Worm (Caenorhabditis elegans): ENCODE measurements around the gene srj-39.

Gene srj-39

ce11 chrV:4114627-4115026, 10.2 kb downstream of the srj-39 start, which contains the start of gene srw-133:
Gene srw-133, minus strand, starts transcription at chrV:4114727.
- TF ChIP-seq gmeb-2 (tag; optimal IDR thresholded peaks at IDR 0.05) (no peak), Y22D7AL.16 (tag; optimal IDR thresholded peaks at IDR 0.05) (no peak), fax-1 (tag; optimal IDR thresholded peaks at IDR 0.05) (no peak), ceh-6 (GFP tag; optimal IDR thresholded peaks at IDR 0.05) (no peak)

ce11 chrV:4116071-4116470, 11.7 kb downstream of the srj-39 start, which contains the start of gene T05B4.8:
Gene T05B4.8, minus strand, starts transcription at chrV:4116171.
- TF ChIP-seq nfya-1 (tag; optimal IDR thresholded peaks at IDR 0.05): no peak
- TF ChIP-seq K02D7.2 (tag; optimal IDR thresholded peaks at IDR 0.05): no peak
- TF ChIP-seq ceh-30 (tag; optimal IDR thresholded peaks at IDR 0.05): no peak
- TF ChIP-seq fkh-10 (GFP tag; optimal IDR thresholded peaks at IDR 0.05): no peak
- TF ChIP-seq tbx-7 (tag; optimal IDR thresholded peaks at IDR 0.05): no peak
- no peak for TF ChIP-seq hlh-6 (tag; optimal IDR thresholded peaks at IDR 0.05)
- TF ChIP-seq che-1 (tag; optimal IDR thresholded peaks at IDR 0.05): no peak
- no peak for TF ChIP-seq fax-1 (tag; optimal IDR thresholded peaks at IDR 0.05)

- TF ChIP-seq eyg-1 (tag; optimal IDR thresholded peaks at IDR 0.05): no peak
- no peak for TF ChIP-seq nfya-1 (tag; optimal IDR thresholded peaks at IDR 0.05)
- TF ChIP-seq syd-9 (tag; optimal IDR thresholded peaks at IDR 0.05): no peak
- no peak for TF ChIP-seq sox-2 (GFP tag; IDR thresholded peaks at IDR 0.05)
- no peak for TF ChIP-seq ama-1 (optimal IDR thresholded peaks at IDR 0.05)
- TF ChIP-seq elt-2 (tag; optimal IDR thresholded peaks at IDR 0.05): no peak
- TF ChIP-seq hlh-30 (tag; optimal IDR thresholded peaks at IDR 0.05; ENCODE audit: insufficient read depth): no peak
Observed at ce11 chrV:4118332-4118731, 13.9 kb downstream of the srj-39 start, which contains the start of gene T05B4.9. Gene T05B4.9, minus strand, starts transcription at chrV:4118432.

- no peak for TF ChIP-seq F13H6.1 (tag; optimal IDR thresholded peaks at IDR 0.05)
- no peak for TF ChIP-seq K09A11.1 (tag; optimal IDR thresholded peaks at IDR 0.05; ENCODE audit: insufficient read depth)
- no peak for TF ChIP-seq C38D4.7 (GFP tag; optimal IDR thresholded peaks at IDR 0.05)
- TF ChIP-seq unc-3 (GFP tag; conservative IDR thresholded peaks at IDR 0.05): no peak
- TF ChIP-seq unc-3 (tag; optimal IDR thresholded peaks at IDR 0.05): no peak
- TF ChIP-seq ama-1 (optimal IDR thresholded peaks at IDR 0.05): no peak
- no peak for TF ChIP-seq gmeb-2 (tag; optimal IDR thresholded peaks at IDR 0.05)
Observed at ce11 chrV:4120629-4121028, 16.2 kb downstream of the srj-39 start, which contains the start of gene T05B4.10. Gene T05B4.10, minus strand, starts transcription at chrV:4120729.

ce11 chrV:4122415-4122814, 18.0 kb downstream of the srj-39 start, which contains the start of gene phat-5:
Gene phat-5, minus strand, starts transcription at chrV:4122515.
- TF ChIP-seq K02D7.2 (tag; optimal IDR thresholded peaks at IDR 0.05) (no peak), unc-3 (GFP tag; conservative IDR thresholded peaks at IDR 0.05) (no peak), unc-3 (tag; optimal IDR thresholded peaks at IDR 0.05) (no peak), pax-1 (tag; optimal IDR thresholded peaks at IDR 0.05) (no peak), hlh-13 (GFP tag; optimal IDR thresholded peaks at IDR 0.05) (no peak), nhr-232 (tag; optimal IDR thresholded peaks at IDR 0.05) (no peak), fkh-10 (GFP tag; optimal IDR thresholded peaks at IDR 0.05) (no peak), Y22D7AL.16 (tag; optimal IDR thresholded peaks at IDR 0.05) (no peak)

DNA sequence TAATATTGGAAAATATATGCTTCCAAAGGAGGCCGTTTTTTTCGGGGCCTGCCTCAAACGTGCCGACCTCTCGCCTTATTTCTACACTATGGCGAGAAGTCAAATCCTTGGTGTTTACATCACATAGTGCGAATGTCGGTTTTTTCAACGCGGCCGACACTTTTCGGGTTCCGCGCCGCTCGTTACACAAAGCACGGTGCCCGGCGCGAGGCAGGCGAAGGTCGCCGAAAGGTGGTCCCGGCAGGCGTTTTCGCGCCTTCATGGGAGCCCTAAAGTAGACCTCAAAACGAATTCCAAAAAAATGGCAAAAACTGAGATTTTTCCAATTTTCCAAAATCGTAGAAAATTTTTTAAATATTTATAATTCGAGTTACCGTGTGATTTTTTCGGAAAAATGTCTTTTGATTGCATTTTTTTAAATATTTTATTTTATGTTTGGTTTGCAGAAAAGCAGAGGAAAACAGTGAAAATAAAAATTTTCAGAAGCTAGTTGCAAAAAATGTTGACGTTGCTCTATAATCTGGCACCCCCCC, 21.2 kb downstream of the srj-39 start, which contains the start of gene T05B4.12:
Gene T05B4.12 (minus strand): TSS at position 483 of the 533 bp plus-strand sequence.
- no peak for TF ChIP-seq ceh-31 (tag; optimal IDR thresholded peaks at IDR 0.05)
- TF ChIP-seq eyg-1 (tag; optimal IDR thresholded peaks at IDR 0.05): no peak
- TF ChIP-seq hlh-30 (tag; optimal IDR thresholded peaks at IDR 0.05; ENCODE audit: insufficient read depth): no peak
- TF ChIP-seq lim-6 (tag; optimal IDR thresholded peaks at IDR 0.05): no peak

- no peak for TF ChIP-seq unc-86 (tag; optimal IDR thresholded peaks at IDR 0.05)
- TF ChIP-seq lim-6 (tag; optimal IDR thresholded peaks at IDR 0.05): no peak
- TF ChIP-seq sdc-2 (tag; optimal IDR thresholded peaks at IDR 0.05): no peak
- TF ChIP-seq pat-9 (tag; optimal IDR thresholded peaks at IDR 0.05): no peak
- TF ChIP-seq hlh-15 (tag; optimal IDR thresholded peaks at IDR 0.05): no peak
- no peak for TF ChIP-seq sox-2 (GFP tag; IDR thresholded peaks at IDR 0.05)
Observed at ce11 chrV:4127435-4127834, 23.0 kb downstream of the srj-39 start, which contains the start of gene T05B4.13. Gene T05B4.13, minus strand, starts transcription at chrV:4127535.
